Worm (Caenorhabditis elegans) whole organism, L2 larva: ENCODE results near the gene R07C3.13.

Experiments
- F13H6.1 ChIP-seq: sonication (generic microtip); optimal IDR thresholded peaks from 2 replicates; lab custom pipeline; 2016; ENCODE audit warnings: missing genetic modification characterization, missing compliant biosample characterization
- blmp-1 ChIP-seq: sonication (generic microtip); optimal IDR thresholded peaks from 2 replicates; lab custom pipeline; 2017; ENCODE audit warnings: missing genetic modification characterization, mild to moderate bottlenecking, missing compliant biosample characterization, antibody characterized with exemption, moderate library complexity; ENCODE audit not compliant: insufficient read depth
- elt-3 ChIP-seq: sonication (generic microtip); optimal IDR thresholded peaks from 2 replicates; lab custom pipeline; 2017; ENCODE audit warnings: missing biosample characterization, missing genetic modification characterization
- lsy-2 ChIP-seq, 2 experiments: fragments of 150-350 bp in 1 of 2; sonication (generic microtip) in 1 of 2; optimal IDR thresholded peaks; 2 replicates each; lab custom pipeline; 2014 to 2017; ENCODE audit warnings: missing biosample characterization in 2 of 2, missing genetic modification characterization in 2 of 2
- nhr-11 ChIP-seq: fragments of 150-350 bp; optimal IDR thresholded peaks from 2 replicates; lab custom pipeline; 2014; ENCODE audit warnings: missing biosample characterization, missing genetic modification characterization
- unc-39 ChIP-seq: fragments of 150-350 bp; optimal IDR thresholded peaks from 2 replicates; lab custom pipeline; 2014; ENCODE audit warnings: missing biosample characterization, missing genetic modification characterization
- unc-62 ChIP-seq: fragments of 150-350 bp; optimal IDR thresholded peaks from 2 replicates; lab custom pipeline; 2014; ENCODE audit warnings: missing biosample characterization, missing genetic modification reagents, missing genetic modification characterization

DNA sequence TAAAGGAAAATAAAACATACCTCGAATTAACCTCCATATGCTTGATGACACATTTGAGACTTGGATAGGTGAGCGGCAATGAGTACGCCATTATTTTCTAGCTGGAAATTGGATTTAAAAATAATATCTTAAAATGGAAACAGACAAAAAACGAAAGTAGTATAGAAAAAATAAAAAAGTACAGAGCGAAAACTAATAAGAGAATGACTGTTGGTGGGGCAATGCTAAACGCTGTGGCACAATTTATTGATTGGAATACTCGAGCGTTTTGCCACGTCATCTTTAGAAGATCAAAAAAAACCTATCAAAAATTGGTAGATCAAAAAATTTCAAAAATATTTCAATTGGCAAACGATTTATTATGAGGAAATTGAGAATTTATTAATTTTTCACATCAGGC is 20.9 kb upstream of the R07C3.13 start, which contains the start of gene fbxc-32:
- TF ChIP-seq unc-62 (GFP tag; lab: Kevin White, UChicago) (no peak), F13H6.1 (tag; lab: Kevin White, UChicago) (no peak), lsy-2 (tag; optimal IDR thresholded peaks at IDR 0.05; lab: Kevin White, UChicago) (no peak), blmp-1 (no peak), elt-3 (no peak), nhr-11 (tag; lab: Kevin White, UChicago) (no peak), unc-39 (no peak)
